Worm (Caenorhabditis elegans): ENCODE measurements around the gene Y5H2B.3.

DNA sequence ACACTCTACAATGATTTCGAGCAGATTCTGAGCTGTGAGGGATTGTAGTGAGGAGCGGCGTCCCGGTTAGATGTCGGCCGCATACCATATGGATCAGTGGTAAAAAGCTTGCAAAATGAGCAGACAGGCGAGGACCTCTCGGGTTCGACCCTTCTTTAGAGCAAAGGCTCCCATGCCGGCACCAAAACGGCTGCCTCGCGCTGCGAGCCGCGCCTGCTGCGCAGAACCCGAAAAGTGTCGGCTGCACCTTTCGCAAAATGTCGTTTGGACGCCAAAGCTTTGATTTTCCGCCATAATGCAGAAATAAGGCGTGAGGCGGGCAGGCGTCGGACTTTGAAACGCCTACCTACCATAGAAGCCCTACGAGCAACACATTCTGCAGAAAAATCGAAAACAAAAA lies 2.3 kb downstream of the Y5H2B.3 start:
- TF ChIP-seq nhr-28 (tag; optimal IDR thresholded peaks at IDR 0.05) (no peak), nhr-48 (tag; optimal IDR thresholded peaks at IDR 0.05) (no peak)
